Worm (Caenorhabditis elegans) whole organism, L3 larva: ENCODE measurements around the gene Y73B6BL.47.

Source experiments
- egl-27 ChIP-seq: sonication (generic microtip); optimal IDR thresholded peaks from 4 replicates; lab custom pipeline; 2017; ENCODE audit warnings: missing biosample characterization, missing genetic modification reagents, missing genetic modification characterization
- egl-5 ChIP-seq: fragments of 150-350 bp; optimal IDR thresholded peaks from 2 replicates; lab custom pipeline; 2017; ENCODE audit warnings: missing biosample characterization, missing genetic modification reagents, missing genetic modification characterization, inconsistent platforms
- fos-1 ChIP-seq: fragments of 150-350 bp; optimal IDR thresholded peaks from 2 replicates; lab custom pipeline; 2014; ENCODE audit warnings: missing biosample characterization, missing genetic modification characterization
- nfya-1 ChIP-seq: sonication (generic microtip); optimal IDR thresholded peaks from 2 replicates; lab custom pipeline; 2017; ENCODE audit warnings: missing genetic modification characterization, mild to moderate bottlenecking, missing compliant biosample characterization, antibody characterized with exemption, moderate library complexity; ENCODE audit not compliant: insufficient read depth
- nhr-67 ChIP-seq: fragments of 150-350 bp; optimal IDR thresholded peaks from 2 replicates; lab custom pipeline; 2014; ENCODE audit warnings: missing biosample characterization, missing genetic modification characterization
- nhr-77 ChIP-seq: fragments of 150-350 bp; optimal IDR thresholded peaks from 2 replicates; lab custom pipeline; 2014; ENCODE audit warnings: missing biosample characterization, missing genetic modification characterization
- pha-4 ChIP-seq: fragments of 150-350 bp; optimal IDR thresholded peaks from 2 replicates; lab custom pipeline; 2014; ENCODE audit warnings: missing biosample characterization, missing genetic modification reagents, missing genetic modification characterization
- skn-1 ChIP-seq: fragments of 150-350 bp; optimal IDR thresholded peaks from 2 replicates; lab custom pipeline; 2014; ENCODE audit warnings: missing biosample characterization, missing genetic modification characterization
- ztf-11 ChIP-seq: fragments of 150-350 bp; optimal IDR thresholded peaks from 2 replicates; lab custom pipeline; 2014; ENCODE audit warnings: missing biosample characterization, missing genetic modification characterization

ce11 chrIV:6395190-6395589 lies 33.4 kb downstream of the Y73B6BL.47 start:
- TF ChIP-seq egl-27 (no peak), pha-4 (tag; lab: Kevin White, UChicago) (no peak), fos-1 (no peak), nhr-77 (tag; lab: Kevin White, UChicago) (no peak), ztf-11 (tag; lab: Kevin White, UChicago) (no peak), nhr-67 (tag; lab: Kevin White, UChicago) (no peak), skn-1 (tag; lab: Kevin White, UChicago) (no peak), egl-5 (tag; lab: Kevin White, UChicago) (no peak), nfya-1 (tag; lab: Kevin White, UChicago) (no peak)
